In the genomic region with DNA sequence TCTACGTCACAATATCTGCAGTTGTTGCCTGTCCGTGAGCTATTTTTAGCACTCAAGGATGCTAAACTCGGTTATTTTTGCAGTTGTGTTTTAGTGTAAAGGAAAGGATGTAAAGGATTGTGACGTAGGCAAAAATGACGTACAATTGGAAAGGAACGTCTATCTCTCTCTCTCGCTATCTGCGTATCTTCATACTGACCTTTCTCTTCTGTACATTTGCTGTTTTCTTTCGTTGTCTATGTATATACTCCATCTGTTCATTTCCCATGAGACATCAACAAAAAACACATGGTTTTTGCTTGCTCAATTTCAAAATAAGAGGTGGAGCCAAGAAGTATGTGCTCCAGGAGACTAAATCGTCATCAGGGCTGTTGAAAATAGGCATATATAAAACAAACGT, we compare ENCODE assay signal across 7 worm cellular contexts.
TF ChIP-seq lines count a peak whose summit lies in the region.

No protein-coding gene starts in this region.

TF ChIP-seq in whole organism, L1 larva, 84 proteins besides CTCF, POLR2A, EP300 and RAD21 (continues in another document):
- TF ChIP-seq C16A3.4 (tag; optimal IDR thresholded peaks at IDR 0.05; lab: Kevin White, UChicago), result no peak
- no peak for TF ChIP-seq nhr-28 (tag; optimal IDR thresholded peaks at IDR 0.05; lab: Kevin White, UChicago)
- peak; percentile 62 for TF ChIP-seq lin-14 (GFP tag; optimal IDR thresholded peaks at IDR 0.05; lab: Kevin White, UChicago)
- no peak for TF ChIP-seq lir-3 (tag; optimal IDR thresholded peaks at IDR 0.05; lab: Kevin White, UChicago; ENCODE audit: poor library complexity)
- TF ChIP-seq nhr-237 (tag; optimal IDR thresholded peaks at IDR 0.05; lab: Kevin White, UChicago), result no peak
- TF ChIP-seq tlp-1 (tag; optimal IDR thresholded peaks at IDR 0.05; lab: Kevin White, UChicago), result no peak
- TF ChIP-seq ceh-90 (tag; optimal IDR thresholded peaks at IDR 0.05; lab: Kevin White, UChicago), result no peak
- no peak for TF ChIP-seq sox-4 (tag; optimal IDR thresholded peaks at IDR 0.05; lab: Kevin White, UChicago)
- TF ChIP-seq egl-27 (tag; optimal IDR thresholded peaks at IDR 0.05; lab: Kevin White, UChicago), result no peak
- TF ChIP-seq nhr-11 (tag; optimal IDR thresholded peaks at IDR 0.05; lab: Kevin White, UChicago), result no peak
- TF ChIP-seq nhr-71 (tag; optimal IDR thresholded peaks at IDR 0.05; lab: Kevin White, UChicago), result peak; percentile 55
- no peak for TF ChIP-seq pax-3 (tag; optimal IDR thresholded peaks at IDR 0.05; lab: Kevin White, UChicago)
- no peak for TF ChIP-seq fkh-10 (GFP tag; optimal IDR thresholded peaks at IDR 0.05; lab: Kevin White, UChicago)

TF ChIP-seq in whole organism, L2 larva, 48 proteins besides CTCF, POLR2A, EP300 and RAD21 (continues in another document):
- TF ChIP-seq nhr-23 (tag; optimal IDR thresholded peaks at IDR 0.05; lab: Kevin White, UChicago), result no peak
- no peak for TF ChIP-seq ceh-16 (tag; optimal IDR thresholded peaks at IDR 0.05; lab: Kevin White, UChicago)
- TF ChIP-seq sma-9 (GFP tag; optimal IDR thresholded peaks at IDR 0.05; lab: Kevin White, UChicago), result peak; percentile 64
- TF ChIP-seq sma-9 (tag; optimal IDR thresholded peaks at IDR 0.05; lab: Kevin White, UChicago), result no peak
- TF ChIP-seq unc-55 (GFP tag; optimal IDR thresholded peaks at IDR 0.05; lab: Kevin White, UChicago), result peak; percentile 9
- no peak for TF ChIP-seq Y55F3AM.14 (GFP tag; optimal IDR thresholded peaks at IDR 0.05; lab: Kevin White, UChicago)
- TF ChIP-seq blmp-1 (tag; optimal IDR thresholded peaks at IDR 0.05; lab: Kevin White, UChicago; ENCODE audit: insufficient read depth), result no peak
- TF ChIP-seq aly-2 (tag; optimal IDR thresholded peaks at IDR 0.05; lab: Kevin White, UChicago), result no peak
- TF ChIP-seq ama-1 (optimal IDR thresholded peaks at IDR 0.05; lab: Kevin White, UChicago), result no peak
- TF ChIP-seq nhr-129 (tag; optimal IDR thresholded peaks at IDR 0.05; lab: Kevin White, UChicago), result peak; percentile 30
- no peak for TF ChIP-seq snpc-4 (tag; optimal IDR thresholded peaks at IDR 0.05; lab: Kevin White, UChicago)
- no peak for TF ChIP-seq nhr-21 (tag; optimal IDR thresholded peaks at IDR 0.05; lab: Kevin White, UChicago)
- no peak for TF ChIP-seq skn-1 (tag; optimal IDR thresholded peaks at IDR 0.05; lab: Kevin White, UChicago)

TF ChIP-seq in whole organism, L3 larva, 47 proteins besides CTCF, POLR2A, EP300 and RAD21:
- TF ChIP-seq fkh-2 (tag; optimal IDR thresholded peaks at IDR 0.05; lab: Kevin White, UChicago) (peak; percentile 7), nfya-1 (tag; optimal IDR thresholded peaks at IDR 0.05; lab: Kevin White, UChicago; ENCODE audit: insufficient read depth) (peak; percentile 32), snpc-4 (tag; optimal IDR thresholded peaks at IDR 0.05; lab: Kevin White, UChicago) (peak; percentile 22), elt-3 (tag; optimal IDR thresholded peaks at IDR 0.05; lab: Kevin White, UChicago) (no peak), unc-39 (tag; optimal IDR thresholded peaks at IDR 0.05; lab: Kevin White, UChicago) (no peak), daf-12 (tag; optimal IDR thresholded peaks at IDR 0.05; lab: Kevin White, UChicago) (no peak), lin-39 (tag; optimal IDR thresholded peaks at IDR 0.05; lab: Kevin White, UChicago) (no peak), ceh-28 (tag; optimal IDR thresholded peaks at IDR 0.05; lab: Kevin White, UChicago) (no peak)

TF ChIP-seq in whole organism, L4 larva, 104 proteins besides CTCF, POLR2A, EP300 and RAD21 (continues in another document):
- TF ChIP-seq daf-16 (GFP tag; optimal IDR thresholded peaks at IDR 0.05; lab: Kevin White, UChicago), result peak in 1 of 2 experiments; percentile 88
- TF ChIP-seq daf-16 (tag; optimal IDR thresholded peaks at IDR 0.05; lab: Kevin White, UChicago), result no peak
- TF ChIP-seq dmd-6 (GFP tag; IDR thresholded peaks at IDR 0.05; lab: Robert Waterston, UW), result 0 out of 2 replicates have a peak, but pooled peaks have one; percentile 13
- TF ChIP-seq nhr-25 (tag; optimal IDR thresholded peaks at IDR 0.05; lab: Kevin White, UChicago; ENCODE audit: borderline replicate concordance, insufficient read depth), result no peak
- TF ChIP-seq zfp-3 (GFP tag; conservative IDR thresholded peaks at IDR 0.05; lab: Robert Waterston, UW), result no peak
- no peak for TF ChIP-seq Y48G9A.11 (GFP tag; IDR thresholded peaks at IDR 0.05; lab: Robert Waterston, UW)
- TF ChIP-seq unc-39 (tag; optimal IDR thresholded peaks at IDR 0.05; lab: Kevin White, UChicago), result no peak
- no peak for TF ChIP-seq daf-8 (GFP tag; IDR thresholded peaks at IDR 0.05; lab: Robert Waterston, UW)
- no peak for TF ChIP-seq mdt-29 (GFP tag; IDR thresholded peaks at IDR 0.05; lab: Robert Waterston, UW)
- TF ChIP-seq unc-62 (GFP tag; optimal IDR thresholded peaks at IDR 0.05 in 1 of 2; lab: Kevin White, UChicago), result peak in 1 of 2 experiments; percentile 71
- TF ChIP-seq unc-62 (tag; optimal IDR thresholded peaks at IDR 0.05; lab: Kevin White, UChicago), result no peak
- TF ChIP-seq nhr-77 (tag; optimal IDR thresholded peaks at IDR 0.05; lab: Kevin White, UChicago), result no peak
- peak; percentile 63 for TF ChIP-seq hlh-30 (tag; optimal IDR thresholded peaks at IDR 0.05; lab: Kevin White, UChicago; ENCODE audit: insufficient read depth)
- no peak for TF ChIP-seq nhr-42 (GFP tag; IDR thresholded peaks at IDR 0.05; lab: Robert Waterston, UW)

TF ChIP-seq in whole organism, late embryonic, 69 proteins besides CTCF, POLR2A, EP300 and RAD21:
- TF ChIP-seq pros-1 (tag; optimal IDR thresholded peaks at IDR 0.05; lab: Kevin White, UChicago) (no peak), hlh-30 (tag; optimal IDR thresholded peaks at IDR 0.05; lab: Kevin White, UChicago; ENCODE audit: insufficient read depth) (peak; percentile 38), hlh-13 (GFP tag; optimal IDR thresholded peaks at IDR 0.05; lab: Kevin White, UChicago) (no peak), tbx-7 (tag; optimal IDR thresholded peaks at IDR 0.05; lab: Kevin White, UChicago) (no peak)

TF ChIP-seq in whole organism, mixed stage, embryonic, 35 proteins besides CTCF, POLR2A, EP300 and RAD21:
- TF ChIP-seq zip-8 (tag; optimal IDR thresholded peaks at IDR 0.05; lab: Kevin White, UChicago) (peak; percentile 4), elt-1 (tag; optimal IDR thresholded peaks at IDR 0.05; lab: Kevin White, UChicago; ENCODE audit: borderline replicate concordance, insufficient read depth) (no peak), lsy-2 (tag; optimal IDR thresholded peaks at IDR 0.05; lab: Kevin White, UChicago) (no peak)
TF ChIP-seq in whole organism, mixed stage, embryonic: peak in this region for 1.

TF ChIP-seq in whole organism, young adult, 124 proteins besides CTCF, POLR2A, EP300 and RAD21:
- TF ChIP-seq hmg-1.2 (GFP tag; IDR thresholded peaks at IDR 0.05; lab: Robert Waterston, UW) (peak; percentile 60; the same call in 1 of the 2 replicates), attf-3 (GFP tag; conservative IDR thresholded peaks at IDR 0.05; lab: Robert Waterston, UW) (no peak), cebp-1 (GFP tag; IDR thresholded peaks at IDR 0.05; lab: Robert Waterston, UW) (0 out of 2 replicates have a peak, but pooled peaks have one; percentile 42), cebp-1 (tag; optimal IDR thresholded peaks at IDR 0.05; lab: Kevin White, UChicago) (no peak), rpc-1 (optimal IDR thresholded peaks at IDR 0.05; lab: Kevin White, UChicago) (no peak), rpc-1 (tag; optimal IDR thresholded peaks at IDR 0.05; lab: Kevin White, UChicago) (no peak), K12H6.12 (tag; optimal IDR thresholded peaks at IDR 0.05; lab: Kevin White, UChicago) (peak; percentile 64)
